Worm (Caenorhabditis elegans) whole organism, L2 larva: ENCODE measurements around the gene hsp-6.

Experiments used
- aly-2 ChIP-seq: fragments of 150-350 bp; optimal IDR thresholded peaks from 2 replicates; lab custom pipeline; 2014; ENCODE audit warnings: missing biosample characterization, missing genetic modification characterization
- unc-55 ChIP-seq: fragments of 150-350 bp; sonication (generic microtip); optimal IDR thresholded peaks from 3 replicates; lab custom pipeline; 2014; ENCODE audit warnings: missing biosample characterization, missing genetic modification reagents, missing genetic modification characterization

DNA sequence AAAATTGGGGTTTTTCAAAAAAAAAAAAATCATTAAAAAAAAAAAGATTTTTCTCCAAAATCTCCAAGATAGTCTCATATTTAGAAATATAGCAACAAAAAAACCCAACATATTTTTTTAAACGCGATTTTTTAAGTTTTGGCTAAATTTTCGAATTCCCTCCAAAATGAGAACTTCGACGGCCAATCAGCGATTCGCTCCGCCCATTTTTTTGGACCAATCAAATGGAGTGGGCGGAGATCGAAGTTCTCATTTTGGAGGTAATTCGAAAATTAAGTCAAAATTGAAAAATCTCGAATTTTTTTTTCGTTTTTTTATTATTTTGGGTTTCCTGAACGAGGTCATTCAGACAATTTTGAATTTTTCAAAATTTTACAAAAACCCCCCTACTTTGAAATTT is 12.7 kb downstream of the hsp-6 start:
- no peak for TF ChIP-seq unc-55 (GFP tag; lab: Kevin White, UChicago)
- TF ChIP-seq aly-2 (tag; lab: Kevin White, UChicago): no peak
